Fruit fly (Drosophila melanogaster) whole organism, embryonic: ENCODE data around the gene PNPase.
A peak's percentile ranks its signal among the peaks of the same experiment; 100 is the strongest.

Experiments used
- CG10267 ChIP-seq: fragments of 200-800 bp; sonication (Bioruptor generic); optimal IDR thresholded peaks from 2 replicates; lab custom pipeline; 2018; ENCODE audit warnings: missing biosample characterization, mild to moderate bottlenecking, missing genetic modification characterization, moderate library complexity
- CG10959 ChIP-seq: fragments of 200-800 bp; sonication (Bioruptor generic); IDR thresholded peaks from 2 replicates; pipeline ENCODE4 v1.3.6; 2022; ENCODE audit warnings: missing biosample characterization, missing genetic modification characterization
- CG12744 ChIP-seq: fragments of 200-800 bp; sonication (Bioruptor generic); optimal IDR thresholded peaks from 2 replicates; lab custom pipeline; 2016; ENCODE audit warnings: missing biosample characterization, missing genetic modification characterization
- CG16779 ChIP-seq: fragments of 200-800 bp; sonication (Bioruptor generic); IDR thresholded peaks from 2 replicates; pipeline ENCODE4 v1.3.6; 2022; ENCODE audit warnings: missing biosample characterization, missing genetic modification characterization
- CG16813 ChIP-seq: fragments of 200-800 bp; sonication (Bioruptor generic); IDR thresholded peaks from 3 replicates; pipeline ENCODE4 v1.3.6; 2022; ENCODE audit warnings: missing biosample characterization, missing genetic modification characterization; ENCODE audit not compliant: partially characterized antibody
- CG17612 ChIP-seq: fragments of 200-800 bp; sonication (Bioruptor generic); IDR thresholded peaks from 2 replicates; pipeline ENCODE4 v1.3.6; 2022; ENCODE audit warnings: missing biosample characterization, missing genetic modification characterization
- CG17912 ChIP-seq: fragments of 200-800 bp; sonication (Bioruptor generic); optimal IDR thresholded peaks from 2 replicates; lab custom pipeline; 2018; ENCODE audit warnings: missing biosample characterization, mild to moderate bottlenecking, missing genetic modification characterization
- CG18011 ChIP-seq: fragments of 200-800 bp; sonication (Bioruptor generic); optimal IDR thresholded peaks from 2 replicates; lab custom pipeline; 2017; ENCODE audit warnings: missing biosample characterization, missing genetic modification characterization, mild to moderate bottlenecking, moderate library complexity, missing genotype
- CG18262 ChIP-seq: fragments of 200-800 bp; optimal IDR thresholded peaks from 3 replicates; lab custom pipeline; 2019; ENCODE audit warnings: missing biosample characterization, mild to moderate bottlenecking, missing genetic modification characterization, moderate library complexity
- CG18476 ChIP-seq: fragments of 200-800 bp; sonication (Bioruptor generic); optimal IDR thresholded peaks from 2 replicates; lab custom pipeline; 2016; ENCODE audit warnings: missing biosample characterization, mild to moderate bottlenecking, missing genetic modification characterization
- CG2116 ChIP-seq: fragments of 200-800 bp; sonication (Bioruptor generic); optimal IDR thresholded peaks from 3 replicates; lab custom pipeline; 2018; ENCODE audit warnings: missing biosample characterization, mild to moderate bottlenecking, missing genetic modification characterization
- CG2199 ChIP-seq: fragments of 200-800 bp; sonication (Bioruptor generic); IDR thresholded peaks from 3 replicates; pipeline ENCODE4 v1.3.6; 2022; ENCODE audit warnings: missing biosample characterization, missing genetic modification characterization
- CG4282 ChIP-seq: fragments of 200-800 bp; sonication (Bioruptor generic); optimal IDR thresholded peaks from 2 replicates; lab custom pipeline; 2016; ENCODE audit warnings: missing biosample characterization, missing genetic modification characterization
- CG4730 ChIP-seq: fragments of 200-800 bp; sonication (Bioruptor generic); IDR thresholded peaks from 2 replicates; pipeline ENCODE4 v1.3.6; 2022; ENCODE audit warnings: missing biosample characterization, missing genetic modification characterization
- CG6813 ChIP-seq: fragments of 200-800 bp; sonication (Bioruptor generic); optimal IDR thresholded peaks from 2 replicates; lab custom pipeline; 2017; ENCODE audit warnings: missing biosample characterization, missing genetic modification characterization, mild to moderate bottlenecking, moderate library complexity, missing genetic modification reagents
- CG7963 ChIP-seq: fragments of 200-800 bp; sonication (Bioruptor generic); IDR thresholded peaks from 3 replicates; pipeline ENCODE4 v1.3.6; 2022; ENCODE audit warnings: missing biosample characterization, missing genetic modification characterization; ENCODE audit not compliant: partially characterized antibody
- CG8089 ChIP-seq: fragments of 200-800 bp; sonication (Bioruptor generic); optimal IDR thresholded peaks from 3 replicates; lab custom pipeline; 2016; ENCODE audit warnings: missing biosample characterization, missing genetic modification characterization
- CG8359 ChIP-seq: fragments of 200-800 bp; sonication (Bioruptor generic); optimal IDR thresholded peaks from 2 replicates; lab custom pipeline; 2017; ENCODE audit warnings: missing biosample characterization, mild to moderate bottlenecking, missing genetic modification characterization, borderline replicate concordance
- CG9817 ChIP-seq: fragments of 200-800 bp; sonication (Bioruptor generic); optimal IDR thresholded peaks from 2 replicates; lab custom pipeline; 2018; ENCODE audit warnings: missing biosample characterization, mild to moderate bottlenecking, missing genetic modification characterization, moderate library complexity
- CrebB ChIP-seq: fragments of 200-800 bp; sonication (Bioruptor generic); optimal IDR thresholded peaks from 3 replicates; lab custom pipeline; 2018; ENCODE audit warnings: missing biosample characterization, mild to moderate bottlenecking, missing genetic modification characterization
- Deaf1 ChIP-seq: fragments of 200-800 bp; optimal IDR thresholded peaks from 3 replicates; lab custom pipeline; 2019; ENCODE audit warnings: missing biosample characterization, mild to moderate bottlenecking, missing genetic modification characterization, moderate library complexity
- Dref ChIP-seq: fragments of 200-800 bp; sonication (Bioruptor generic); IDR thresholded peaks from 2 replicates; pipeline ENCODE4 v1.3.6; 2022; ENCODE audit warnings: missing biosample characterization, missing genetic modification characterization
- E2f1 ChIP-seq: fragments of 200-800 bp; sonication (Bioruptor generic); IDR thresholded peaks from 2 replicates; pipeline ENCODE4 v1.3.6; 2022; ENCODE audit warnings: missing biosample characterization, missing genetic modification characterization
- HLHmδ ChIP-seq: fragments of 200-800 bp; sonication (Bioruptor generic); optimal IDR thresholded peaks from 2 replicates; lab custom pipeline; 2018; ENCODE audit warnings: missing biosample characterization, mild to moderate bottlenecking, missing genetic modification characterization, moderate library complexity
- Hmx ChIP-seq: fragments of 200-800 bp; sonication (Bioruptor generic); optimal IDR thresholded peaks from 2 replicates; lab custom pipeline; 2016; ENCODE audit warnings: missing biosample characterization, missing genetic modification characterization
- Kr ChIP-seq: fragments of 200-800 bp; sonication (Bioruptor generic); optimal IDR thresholded peaks from 2 replicates; lab custom pipeline; 2017; ENCODE audit warnings: missing biosample characterization, mild to moderate bottlenecking, missing genetic modification characterization
- Mrtf ChIP-seq: fragments of 200-800 bp; sonication (Bioruptor generic); IDR thresholded peaks from 3 replicates; pipeline ENCODE4 v1.3.6; 2022; ENCODE audit warnings: missing biosample characterization, missing genetic modification characterization
- PHDP ChIP-seq: fragments of 200-800 bp; sonication (Bioruptor generic); optimal IDR thresholded peaks from 3 replicates; lab custom pipeline; 2018; ENCODE audit warnings: missing biosample characterization, mild to moderate bottlenecking, missing genetic modification characterization, moderate library complexity
- Sry-β ChIP-seq: fragments of 200-800 bp; sonication (Bioruptor generic); optimal IDR thresholded peaks from 2 replicates; lab custom pipeline; 2018; ENCODE audit warnings: missing biosample characterization, mild to moderate bottlenecking, missing genetic modification characterization, moderate library complexity
- Usf ChIP-seq: fragments of 200-800 bp; sonication (Bioruptor generic); optimal IDR thresholded peaks from 2 replicates; lab custom pipeline; 2017; ENCODE audit warnings: missing genotype, missing biosample characterization, missing genetic modification characterization
- ac ChIP-seq: fragments of 200-800 bp; sonication (Bioruptor generic); optimal IDR thresholded peaks from 3 replicates; lab custom pipeline; 2017; ENCODE audit warnings: missing biosample characterization, mild to moderate bottlenecking, missing genetic modification characterization
- ap ChIP-seq: fragments of 200-800 bp; sonication (Bioruptor generic); IDR thresholded peaks from 2 replicates; pipeline ENCODE4 v1.3.6; 2022; ENCODE audit warnings: missing biosample characterization, missing genetic modification characterization
- ato ChIP-seq: fragments of 200-800 bp; sonication (Bioruptor generic); IDR thresholded peaks from 2 replicates; pipeline ENCODE4 v1.3.6; 2022; ENCODE audit warnings: missing biosample characterization, missing genetic modification characterization; ENCODE audit not compliant: partially characterized antibody
- bbx ChIP-seq: fragments of 200-800 bp; sonication (Bioruptor generic); IDR thresholded peaks from 2 replicates; pipeline ENCODE4 v1.3.6; 2022; ENCODE audit warnings: missing biosample characterization, missing genetic modification characterization; ENCODE audit not compliant: partially characterized antibody
- chm ChIP-seq: fragments of 200-800 bp; sonication (Bioruptor generic); IDR thresholded peaks from 2 replicates; pipeline ENCODE4 v1.3.6; 2022; ENCODE audit warnings: missing biosample characterization, missing genetic modification characterization
- da ChIP-seq: fragments of 200-800 bp; sonication (Bioruptor generic); optimal IDR thresholded peaks from 2 replicates; lab custom pipeline; 2016; ENCODE audit warnings: missing biosample characterization, missing genetic modification characterization
- ems ChIP-seq: fragments of 200-800 bp; sonication (Bioruptor generic); optimal IDR thresholded peaks from 3 replicates; lab custom pipeline; 2016; ENCODE audit warnings: missing biosample characterization, missing genetic modification characterization
- grau ChIP-seq: fragments of 200-800 bp; optimal IDR thresholded peaks from 3 replicates; lab custom pipeline; 2019; ENCODE audit warnings: missing biosample characterization, mild to moderate bottlenecking, missing genetic modification characterization, moderate library complexity
- gro ChIP-seq: fragments of 200-800 bp; sonication (Bioruptor generic); optimal IDR thresholded peaks from 2 replicates; lab custom pipeline; 2016; ENCODE audit warnings: missing biosample characterization, missing genetic modification characterization
- h ChIP-seq: fragments of >200 bp; optimal IDR thresholded peaks from 2 replicates; lab custom pipeline; 2017
- jigr1 ChIP-seq: fragments of 200-800 bp; sonication (Bioruptor generic); IDR thresholded peaks from 3 replicates; pipeline ENCODE4 v1.3.6; 2022; ENCODE audit warnings: missing biosample characterization, missing genetic modification characterization
- kah ChIP-seq: fragments of 200-800 bp; sonication (Bioruptor generic); optimal IDR thresholded peaks from 2 replicates; lab custom pipeline; 2018; ENCODE audit warnings: missing biosample characterization, mild to moderate bottlenecking, missing genetic modification characterization
- nerfin-2 ChIP-seq: fragments of 200-800 bp; sonication (Bioruptor generic); IDR thresholded peaks from 2 replicates; pipeline ENCODE4 v1.3.6; 2022; ENCODE audit warnings: missing biosample characterization, missing genetic modification characterization; ENCODE audit not compliant: partially characterized antibody
- org-1 ChIP-seq: fragments of 200-800 bp; sonication (Bioruptor generic); optimal IDR thresholded peaks from 2 replicates; lab custom pipeline; 2017; ENCODE audit warnings: missing biosample characterization, missing genetic modification characterization
- otp ChIP-seq: fragments of 200-800 bp; sonication (Bioruptor generic); IDR thresholded peaks from 3 replicates; pipeline ENCODE4, ENCODE4 v1.3.6; 2022; ENCODE audit warnings: missing biosample characterization, missing genetic modification characterization
- ranshi ChIP-seq: fragments of 200-800 bp; sonication (Bioruptor generic); IDR thresholded peaks from 2 replicates; pipeline ENCODE4 v1.3.6; 2022; ENCODE audit warnings: missing biosample characterization, missing genetic modification characterization
- rib ChIP-seq: fragments of 200-800 bp; sonication (Bioruptor generic); IDR thresholded peaks from 2 replicates; pipeline ENCODE4 v1.3.6; 2022; ENCODE audit warnings: missing biosample characterization, missing genetic modification characterization
- slp2 ChIP-seq: fragments of 200-800 bp; sonication (Bioruptor generic); optimal IDR thresholded peaks from 2 replicates; lab custom pipeline; 2016; ENCODE audit warnings: missing biosample characterization, missing genetic modification characterization
- so ChIP-seq: fragments of 200-800 bp; sonication (Bioruptor generic); IDR thresholded peaks from 3 replicates; pipeline ENCODE4 v1.3.6; 2022; ENCODE audit warnings: missing biosample characterization, missing genetic modification characterization
- twi ChIP-seq: fragments of 200-800 bp; optimal IDR thresholded peaks from 2 replicates; lab custom pipeline; 2019; ENCODE audit warnings: missing biosample characterization, mild to moderate bottlenecking, missing genetic modification characterization, moderate library complexity

PNPase gene

DNA sequence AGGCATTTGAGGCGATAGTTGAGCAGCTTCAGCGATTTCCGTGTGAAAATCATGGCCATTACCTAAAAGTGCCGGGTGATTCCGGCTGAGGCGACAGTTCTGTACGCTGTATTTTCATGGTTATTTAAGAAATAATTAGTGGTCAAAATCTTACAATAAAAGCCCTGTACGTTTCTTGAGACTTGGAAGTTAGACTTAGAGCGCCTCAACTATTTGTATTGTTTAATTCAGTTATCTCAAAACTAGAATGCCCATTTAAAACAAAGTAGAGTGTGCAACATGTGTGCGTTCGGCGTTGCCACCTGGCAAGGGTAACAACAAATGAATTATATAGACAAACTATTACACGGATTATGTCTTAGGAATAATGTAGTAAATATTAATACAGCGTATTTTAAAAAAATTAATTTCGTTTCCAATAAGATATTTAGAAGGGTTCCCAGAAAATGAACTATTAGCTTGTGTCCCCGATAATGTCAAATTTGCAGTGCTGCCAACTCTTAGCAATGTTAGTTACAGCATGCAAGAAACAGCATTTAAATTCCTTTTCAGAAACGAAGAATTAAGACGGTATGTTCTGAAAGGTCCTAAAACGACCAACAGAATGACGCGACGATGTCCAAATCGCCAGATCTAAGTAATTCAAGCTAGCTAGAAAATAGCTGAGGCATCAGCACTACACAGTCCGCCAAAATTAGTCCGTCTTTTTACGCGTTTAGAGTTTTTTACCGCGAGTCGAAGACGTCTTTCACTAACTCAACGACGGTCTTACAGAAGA, 564 bp downstream of the PNPase start, which contains the start of gene Gprk2 (continued):
- TF ChIP-seq gro (peak; percentile 100), chm (peak; percentile 100), ap (GFP tag; lab: Robert Waterston, UW) (peak; percentile 100), Sry-β (GFP tag; lab: Kevin White, UChicago) (peak; percentile 97), CG6813 (peak; percentile 100), PHDP (tag; lab: Kevin White, UChicago) (peak; percentile 100), rib (GFP tag; lab: Robert Waterston, UW) (peak; percentile 100), HLHmδ (no peak), ac (GFP tag; lab: Kevin White, UChicago) (peak; percentile 98), CG2116 (peak; percentile 94), Deaf1 (tag; lab: Kevin White, UChicago) (peak; percentile 92), CG4282 (GFP tag; lab: Kevin White, UChicago) (peak; percentile 100), CG16813 (GFP tag; lab: Robert Waterston, UW) (no peak), E2f1 (GFP tag; lab: Robert Waterston, UW) (peak; percentile 100), da (GFP tag; lab: Kevin White, UChicago) (peak; percentile 99), CG12744 (peak; percentile 100), twi (tag; lab: Kevin White, UChicago) (peak; percentile 99), CG16779 (GFP tag; lab: Robert Waterston, UW) (peak; percentile 100), Hmx (GFP tag; lab: Kevin White, UChicago) (peak; percentile 98), CrebB (peak; percentile 100), CG4730 (GFP tag; lab: Robert Waterston, UW) (peak; percentile 100), CG9817 (tag; lab: Kevin White, UChicago) (peak; percentile 99), Kr (GFP tag; lab: Kevin White, UChicago) (peak; percentile 92), CG17612 (GFP tag; lab: Robert Waterston, UW) (peak; percentile 100), h (lab: Kevin White, UChicago) (no peak), Mrtf (GFP tag; lab: Robert Waterston, UW) (peak; percentile 100), Usf (GFP tag; lab: Kevin White, UChicago) (peak; percentile 99), org-1 (GFP tag; lab: Kevin White, UChicago) (peak; percentile 100), otp (GFP tag; lab: Robert Waterston, UW) (peak; percentile 100), ato (GFP tag; lab: Robert Waterston, UW) (no peak), so (GFP tag; lab: Robert Waterston, UW) (peak; percentile 100), ranshi (GFP tag; lab: Robert Waterston, UW) (peak; percentile 100), CG8089 (GFP tag; lab: Kevin White, UChicago) (peak; percentile 100), CG17912 (GFP tag; lab: Kevin White, UChicago) (peak; percentile 91), CG2199 (GFP tag; lab: Robert Waterston, UW) (peak; percentile 100), CG18011 (peak; percentile 94), kah (GFP tag; lab: Kevin White, UChicago) (peak; percentile 99), CG7963 (GFP tag; lab: Robert Waterston, UW) (no peak), CG8359 (GFP tag; lab: Kevin White, UChicago) (peak; percentile 96), jigr1 (GFP tag; lab: Robert Waterston, UW) (peak; percentile 99), Dref (GFP tag; lab: Robert Waterston, UW) (peak; percentile 58), slp2 (GFP tag; lab: Kevin White, UChicago) (peak; percentile 100), CG18476 (GFP tag; lab: Kevin White, UChicago) (peak; percentile 100), grau (tag; lab: Kevin White, UChicago) (peak; percentile 100), bbx (no peak), CG10959 (peak; percentile 99), ems (GFP tag; lab: Kevin White, UChicago) (peak; percentile 100), CG10267 (tag; lab: Kevin White, UChicago) (peak; percentile 99), nerfin-2 (GFP tag; lab: Robert Waterston, UW) (no peak), CG18262 (tag; lab: Kevin White, UChicago) (peak; percentile 100)
